Fruit fly (Drosophila melanogaster): Measurements from ENCODE around the gene RecQ5.

DNA sequence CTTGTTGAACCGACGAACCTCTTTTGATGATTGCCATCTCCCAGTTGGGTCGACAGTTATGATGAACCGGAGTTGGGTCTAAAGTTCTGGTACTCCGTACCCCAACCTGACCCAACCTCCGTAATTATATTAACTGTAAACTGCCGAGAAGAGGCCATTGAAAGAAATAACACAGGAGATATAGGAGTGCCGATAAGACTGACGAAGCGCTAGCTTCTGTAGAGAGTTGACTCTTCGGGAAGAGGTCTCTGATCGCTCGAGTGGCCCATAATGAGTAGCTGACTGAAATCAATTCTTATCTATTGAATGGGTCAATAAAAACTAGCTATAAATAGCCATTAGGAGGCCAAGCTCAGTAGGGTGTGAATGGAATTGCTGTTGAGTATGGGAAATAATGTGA, 36.8 kb upstream of the RecQ5 start:
- TF ChIP-seq CG10366 (GFP tag; IDR thresholded peaks at IDR 0.05): no peak
- TF ChIP-seq Lpt (GFP tag; optimal IDR thresholded peaks at IDR 0.05): no peak
